Worm (Caenorhabditis elegans) whole organism, young adult: ENCODE data around the gene C28H8.5.
A peak's percentile ranks its signal among the peaks of the same experiment; 100 is the strongest.

Experiments used
- B0261.1 ChIP-seq: sonication (generic microtip); optimal IDR thresholded peaks from 2 replicates; lab custom pipeline; 2016; ENCODE audit warnings: mild to moderate bottlenecking, missing genetic modification characterization, moderate library complexity, missing compliant biosample characterization
- C17E4.6 ChIP-seq: fragments of 200-800 bp; sonication (Bioruptor generic); IDR thresholded peaks from 2 replicates; pipeline ENCODE4 v1.3.6; 2022; ENCODE audit warnings: missing genetic modification reagents, missing genetic modification characterization, missing compliant biosample characterization
- F22D6.2 ChIP-seq: sonication (generic microtip); optimal IDR thresholded peaks from 2 replicates; lab custom pipeline; 2016; ENCODE audit warnings: mild to moderate bottlenecking, missing genetic modification characterization, missing compliant biosample characterization
- F37B4.10 ChIP-seq: fragments of 200-800 bp; sonication (Bioruptor generic); IDR thresholded peaks from 2 replicates; pipeline ENCODE4 v1.3.6; 2022; ENCODE audit warnings: missing genetic modification characterization, missing compliant biosample characterization
- F49E8.2 ChIP-seq: sonication (generic microtip); optimal IDR thresholded peaks from 3 replicates; lab custom pipeline; 2017; ENCODE audit warnings: missing genetic modification characterization, mild to moderate bottlenecking, missing compliant biosample characterization, antibody characterized with exemption, moderate library complexity; ENCODE audit not compliant: insufficient read depth
- K12H6.12 ChIP-seq: fragments of 200-800 bp; sonication (Bioruptor generic); optimal IDR thresholded peaks from 2 replicates; lab custom pipeline; 2018; ENCODE audit warnings: mild to moderate bottlenecking, missing genetic modification characterization, missing compliant biosample characterization
- T07F8.4 ChIP-seq: sonication (generic microtip); optimal IDR thresholded peaks from 2 replicates; lab custom pipeline; 2016; ENCODE audit warnings: mild to moderate bottlenecking, missing genetic modification characterization, moderate library complexity, missing compliant biosample characterization
- T26A5.8 ChIP-seq: sonication (generic microtip); optimal IDR thresholded peaks from 2 replicates; lab custom pipeline; 2016; ENCODE audit warnings: missing genetic modification characterization, missing compliant biosample characterization
- Y56A3A.18 ChIP-seq: fragments of 200-800 bp; sonication (Bioruptor generic); IDR thresholded peaks from 2 replicates; pipeline ENCODE4 v1.3.6; 2022; ENCODE audit warnings: missing genetic modification reagents, missing genetic modification characterization, missing compliant biosample characterization
- Y95B8A.8 ChIP-seq: fragments of 200-800 bp; sonication (Bioruptor generic); IDR thresholded peaks from 2 replicates; pipeline ENCODE4 v1.3.6; 2022; ENCODE audit warnings: missing genetic modification reagents, missing genetic modification characterization, missing compliant biosample characterization
- ZK185.1 ChIP-seq: sonication (generic microtip); optimal IDR thresholded peaks from 2 replicates; lab custom pipeline; 2016; ENCODE audit warnings: mild to moderate bottlenecking, missing genetic modification characterization, missing compliant biosample characterization; ENCODE audit not compliant: poor library complexity, severe bottlenecking
- atf-7 ChIP-seq: sonication (generic microtip); optimal IDR thresholded peaks from 2 replicates; lab custom pipeline; 2017; ENCODE audit warnings: mild to moderate bottlenecking, missing genetic modification characterization, missing compliant biosample characterization
- athp-1 ChIP-seq: sonication (generic microtip); optimal IDR thresholded peaks from 2 replicates; lab custom pipeline; 2017; ENCODE audit warnings: mild to moderate bottlenecking, missing genetic modification characterization, missing compliant biosample characterization
- attf-3 ChIP-seq: fragments of 200-800 bp; sonication (Bioruptor generic); conservative IDR thresholded peaks from 2 replicates; pipeline ENCODE4 v1.3.6; 2022; ENCODE audit warnings: missing genetic modification reagents, missing genetic modification characterization, missing compliant biosample characterization
- bed-2 ChIP-seq: fragments of 200-800 bp; sonication (Bioruptor generic); IDR thresholded peaks from 2 replicates; pipeline ENCODE4 v1.3.6; 2022; ENCODE audit warnings: missing genetic modification reagents, missing genetic modification characterization, missing compliant biosample characterization
- ccch-3 ChIP-seq: fragments of 200-800 bp; sonication (Bioruptor generic); optimal IDR thresholded peaks from 2 replicates; lab custom pipeline; 2018; ENCODE audit warnings: mild to moderate bottlenecking, missing genetic modification characterization, missing compliant biosample characterization
- cebp-2 ChIP-seq: fragments of 200-800 bp; sonication (Bioruptor generic); IDR thresholded peaks from 2 replicates; pipeline ENCODE4 v1.3.6; 2022; ENCODE audit warnings: missing genetic modification characterization, missing compliant biosample characterization
- ceh-100 ChIP-seq: fragments of 200-800 bp; sonication (Bioruptor generic); IDR thresholded peaks from 2 replicates; pipeline ENCODE4 v1.3.6; 2022; ENCODE audit warnings: missing genetic modification reagents, missing genetic modification characterization, missing compliant biosample characterization
- ceh-27 ChIP-seq: fragments of 200-800 bp; sonication (Bioruptor generic); optimal IDR thresholded peaks from 2 replicates; lab custom pipeline; 2018; ENCODE audit warnings: mild to moderate bottlenecking, missing genetic modification characterization, moderate library complexity, missing compliant biosample characterization
- ceh-58 ChIP-seq: fragments of 200-800 bp; sonication (Bioruptor generic); IDR thresholded peaks from 2 replicates; pipeline ENCODE4 v1.3.6; 2022; ENCODE audit warnings: missing genetic modification characterization, missing compliant biosample characterization
- ceh-79 ChIP-seq: sonication (generic microtip); optimal IDR thresholded peaks from 2 replicates; lab custom pipeline; 2017; ENCODE audit warnings: mild to moderate bottlenecking, missing genetic modification characterization, missing compliant biosample characterization
- chd-7 ChIP-seq: sonication (generic microtip); optimal IDR thresholded peaks from 2 replicates; lab custom pipeline; 2016; ENCODE audit warnings: mild to moderate bottlenecking, missing genetic modification characterization, moderate library complexity, missing compliant biosample characterization
- die-1 ChIP-seq: sonication (generic microtip); optimal IDR thresholded peaks from 2 replicates; lab custom pipeline; 2016; ENCODE audit warnings: missing genotype, mild to moderate bottlenecking, missing genetic modification characterization, missing compliant biosample characterization
- egl-18 ChIP-seq: fragments of 200-800 bp; sonication (Bioruptor generic); IDR thresholded peaks from 2 replicates; pipeline ENCODE4 v1.3.6; 2022; ENCODE audit warnings: missing genetic modification reagents, missing genetic modification characterization, missing compliant biosample characterization
- egl-44 ChIP-seq: fragments of 200-800 bp; sonication (Bioruptor generic); IDR thresholded peaks from 2 replicates; pipeline ENCODE4 v1.3.6; 2022; ENCODE audit warnings: missing genetic modification reagents, missing genetic modification characterization, missing compliant biosample characterization
- fkh-3 ChIP-seq: sonication (generic microtip); optimal IDR thresholded peaks from 2 replicates; lab custom pipeline; 2016; ENCODE audit warnings: mild to moderate bottlenecking, missing genetic modification characterization, missing compliant biosample characterization
- hlh-26 ChIP-seq: fragments of 200-800 bp; sonication (Bioruptor generic); conservative IDR thresholded peaks from 2 replicates; pipeline ENCODE4 v1.3.6; 2022; ENCODE audit warnings: missing genetic modification reagents, missing genetic modification characterization, missing compliant biosample characterization
- hsf-1 ChIP-seq: fragments of 200-800 bp; sonication (Bioruptor generic); IDR thresholded peaks from 2 replicates; pipeline ENCODE4 v1.3.6; 2022; ENCODE audit warnings: missing genetic modification reagents, missing genetic modification characterization, missing compliant biosample characterization
- lag-1 ChIP-seq: fragments of 200-800 bp; sonication (Bioruptor generic); IDR thresholded peaks from 2 replicates; pipeline ENCODE4 v1.3.6; 2022; ENCODE audit warnings: missing genetic modification reagents, missing genetic modification characterization, missing compliant biosample characterization
- lin-35 ChIP-seq, 3 experiments: fragments of 150-350 bp in 2 of 3; sonication (generic microtip) in 1 of 3; optimal IDR thresholded peaks; 2 replicates each; lab custom pipeline; 2014 to 2018; ENCODE audit warnings: missing biosample characterization in 3 of 3, missing genetic modification characterization in 3 of 3, missing genetic modification reagents in 3 of 3
- madf-8 ChIP-seq: fragments of 200-800 bp; sonication (Bioruptor generic); conservative IDR thresholded peaks from 2 replicates; pipeline ENCODE4 v1.3.6; 2022; ENCODE audit warnings: missing genetic modification reagents, missing genetic modification characterization, missing compliant biosample characterization
- mel-28 ChIP-seq: sonication (generic microtip); optimal IDR thresholded peaks from 2 replicates; lab custom pipeline; 2016; ENCODE audit warnings: borderline replicate concordance, mild to moderate bottlenecking, missing genetic modification characterization, missing compliant biosample characterization
- nhr-27 ChIP-seq: fragments of 200-800 bp; sonication (Bioruptor generic); optimal IDR thresholded peaks from 2 replicates; lab custom pipeline; 2018; ENCODE audit warnings: mild to moderate bottlenecking, missing genetic modification characterization, moderate library complexity, missing compliant biosample characterization
- pbrm-1 ChIP-seq: fragments of 200-800 bp; sonication (Bioruptor generic); IDR thresholded peaks from 2 replicates; pipeline ENCODE4 v1.3.6; 2022; ENCODE audit warnings: missing genetic modification reagents, missing genetic modification characterization, missing compliant biosample characterization
- rcor-1 ChIP-seq: fragments of 200-800 bp; sonication (Bioruptor generic); IDR thresholded peaks from 2 replicates; pipeline ENCODE4 v1.3.6; 2022; ENCODE audit warnings: missing genetic modification reagents, missing genetic modification characterization, missing compliant biosample characterization
- rpc-1 ChIP-seq, 2 experiments: fragments of 150-350 bp in 1 of 2; sonication (generic microtip) in 1 of 2; optimal IDR thresholded peaks; 2 replicates each; lab custom pipeline; 2014 to 2018; ENCODE audit warnings: missing biosample characterization in 1 of 2, missing genetic modification characterization in 1 of 2, missing genetic modification reagents in 1 of 2, missing genotype in 1 of 2
- snpc-3.4 ChIP-seq: sonication (generic microtip); optimal IDR thresholded peaks from 2 replicates; lab custom pipeline; 2017; ENCODE audit warnings: missing genetic modification characterization, mild to moderate bottlenecking, missing compliant biosample characterization, antibody characterized with exemption, moderate library complexity, missing genotype, missing genetic modification reagents
- snpc-4 ChIP-seq, 5 experiments: fragments of 150-350 bp in 1 of 5; sonication (generic microtip) in 4 of 5; optimal IDR thresholded peaks; 2 replicates each; lab custom pipeline; 2014 to 2018; ENCODE audit warnings: missing genetic modification characterization in 5 of 5, missing biosample characterization in 3 of 5, antibody characterized with exemption in 2 of 5, mild to moderate bottlenecking in 2 of 5, missing compliant biosample characterization in 2 of 5, missing genotype in 2 of 5, moderate library complexity in 2 of 5, missing genetic modification reagents in 1 of 5
- tbx-9 ChIP-seq: sonication (generic microtip); optimal IDR thresholded peaks from 2 replicates; lab custom pipeline; 2016; ENCODE audit warnings: borderline replicate concordance, missing genetic modification characterization, inconsistent platforms, missing compliant biosample characterization
- ztf-18 ChIP-seq: sonication (generic microtip); optimal IDR thresholded peaks from 2 replicates; lab custom pipeline; 2016; ENCODE audit warnings: missing genotype, mild to moderate bottlenecking, missing genetic modification characterization, missing compliant biosample characterization
- ztf-26 ChIP-seq: sonication (generic microtip); optimal IDR thresholded peaks from 2 replicates; lab custom pipeline; 2017; ENCODE audit warnings: missing genetic modification characterization, missing compliant biosample characterization

C28H8.5 gene

DNA sequence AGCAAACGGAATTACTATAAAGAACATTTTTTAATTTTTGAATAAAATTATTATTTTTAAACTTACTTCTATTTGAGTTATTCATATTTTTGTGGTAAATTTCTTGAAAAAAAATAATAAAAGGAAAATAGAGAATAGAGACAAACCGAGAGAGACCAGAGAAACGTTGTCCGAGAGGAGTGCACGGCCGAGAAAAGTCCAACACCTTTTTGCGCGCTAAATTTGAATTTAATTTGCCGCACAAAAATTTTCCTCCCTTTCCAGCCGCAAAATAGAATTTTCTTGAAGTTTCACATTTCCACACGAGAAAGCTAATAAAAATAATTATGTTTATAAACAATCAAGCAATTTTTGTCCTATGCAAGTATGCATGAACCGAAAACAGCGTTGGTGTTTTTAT lies 12.3 kb upstream of the C28H8.5 start, which contains the start of the genes F01F1.11 and F01F1.3 (continued):
- TF ChIP-seq ZK185.1 (tag; lab: Kevin White, UChicago) (peak; percentile 78), hlh-26 (GFP tag; lab: Robert Waterston, UW) (no peak), snpc-4 (GFP tag; optimal IDR thresholded peaks at IDR 0.05; lab: Kevin White, UChicago) (no peak), snpc-4 (tag; optimal IDR thresholded peaks at IDR 0.05; lab: Kevin White, UChicago) (peak in 2 of 4 experiments; percentile 13 to 17), egl-18 (no peak), lin-35 (GFP tag; optimal IDR thresholded peaks at IDR 0.05; lab: Kevin White, UChicago) (peak in 2 of 3 experiments; percentile 56 to 93), F37B4.10 (GFP tag; lab: Robert Waterston, UW) (no peak), ccch-3 (GFP tag; lab: Kevin White, UChicago) (peak; percentile 54), Y56A3A.18 (GFP tag; lab: Robert Waterston, UW) (no peak), T07F8.4 (tag; lab: Kevin White, UChicago) (no peak), egl-44 (no peak), K12H6.12 (tag; lab: Kevin White, UChicago) (no peak), ceh-27 (GFP tag; lab: Kevin White, UChicago) (peak; percentile 72), die-1 (tag; lab: Kevin White, UChicago) (no peak), attf-3 (GFP tag; lab: Robert Waterston, UW) (peak; percentile 69), ceh-79 (tag; lab: Kevin White, UChicago) (no peak), hsf-1 (GFP tag; lab: Robert Waterston, UW) (no peak), F49E8.2 (tag; lab: Kevin White, UChicago) (peak; percentile 42), tbx-9 (tag; lab: Kevin White, UChicago) (no peak), athp-1 (tag; lab: Kevin White, UChicago) (peak; percentile 6), atf-7 (tag; lab: Kevin White, UChicago) (no peak), ztf-26 (tag; lab: Kevin White, UChicago) (no peak), nhr-27 (tag; lab: Kevin White, UChicago) (no peak), snpc-3.4 (tag; lab: Kevin White, UChicago) (no peak), Y95B8A.8 (GFP tag; lab: Robert Waterston, UW) (no peak), ceh-100 (GFP tag; lab: Robert Waterston, UW) (peak; percentile 36; the same call in 1 of the 2 replicates), rpc-1 (optimal IDR thresholded peaks at IDR 0.05; lab: Kevin White, UChicago) (no peak), rpc-1 (tag; optimal IDR thresholded peaks at IDR 0.05; lab: Kevin White, UChicago) (no peak), ceh-58 (GFP tag; lab: Robert Waterston, UW) (no peak), B0261.1 (tag; lab: Kevin White, UChicago) (no peak), madf-8 (GFP tag; lab: Robert Waterston, UW) (0 out of 2 replicates have a peak, but pooled peaks have one; percentile 25), T26A5.8 (tag; lab: Kevin White, UChicago) (no peak), C17E4.6 (GFP tag; lab: Robert Waterston, UW) (0 out of 2 replicates have a peak, but pooled peaks have one; percentile 28), rcor-1 (GFP tag; lab: Robert Waterston, UW) (no peak; the same call in 1 of the 2 replicates), fkh-3 (tag; lab: Kevin White, UChicago) (no peak), mel-28 (no peak), pbrm-1 (peak; percentile 57; the same call in 1 of the 2 replicates), cebp-2 (GFP tag; lab: Robert Waterston, UW) (no peak), chd-7 (tag; lab: Kevin White, UChicago) (no peak), bed-2 (GFP tag; lab: Robert Waterston, UW) (peak; percentile 77; the same call in 1 of the 2 replicates), ztf-18 (tag; lab: Kevin White, UChicago) (peak; percentile 10), F22D6.2 (peak; percentile 39), lag-1 (GFP tag; lab: Robert Waterston, UW) (no peak)
